Worm (Caenorhabditis elegans) whole organism, L3 larva: ENCODE measurements around the gene Y43F8B.15.
A peak's percentile ranks its signal among the peaks of the same experiment; 100 is the strongest.

ENCODE experiments used
- R02D3.7 ChIP-seq: fragments of 150-350 bp; optimal IDR thresholded peaks from 2 replicates; lab custom pipeline; 2014; ENCODE audit warnings: missing biosample characterization, missing genetic modification characterization
- ama-1 ChIP-seq: fragments of 150-350 bp; optimal IDR thresholded peaks from 2 replicates; lab custom pipeline; 2018
- ceh-82 ChIP-seq: fragments of 150-350 bp; optimal IDR thresholded peaks from 2 replicates; lab custom pipeline; 2014; ENCODE audit warnings: missing biosample characterization, missing genetic modification characterization
- fkh-10 ChIP-seq: sonication (generic microtip); optimal IDR thresholded peaks from 2 replicates; lab custom pipeline; 2017; ENCODE audit warnings: missing biosample characterization, missing genetic modification reagents, missing genetic modification characterization
- nhr-237 ChIP-seq: fragments of 150-350 bp; optimal IDR thresholded peaks from 2 replicates; lab custom pipeline; 2014; ENCODE audit warnings: missing biosample characterization, missing genetic modification characterization
- nhr-25 ChIP-seq: sonication (generic microtip); optimal IDR thresholded peaks from 2 replicates; lab custom pipeline; 2017; ENCODE audit warnings: missing biosample characterization, missing genetic modification characterization
- nhr-28 ChIP-seq: fragments of 150-350 bp; optimal IDR thresholded peaks from 2 replicates; lab custom pipeline; 2014; ENCODE audit warnings: missing biosample characterization, missing genetic modification characterization
- nhr-77 ChIP-seq: fragments of 150-350 bp; optimal IDR thresholded peaks from 2 replicates; lab custom pipeline; 2014; ENCODE audit warnings: missing biosample characterization, missing genetic modification characterization
- pha-4 ChIP-seq: fragments of 150-350 bp; optimal IDR thresholded peaks from 2 replicates; lab custom pipeline; 2014; ENCODE audit warnings: missing biosample characterization, missing genetic modification reagents, missing genetic modification characterization
- pqm-1 ChIP-seq: fragments of 150-350 bp; optimal IDR thresholded peaks from 2 replicates; lab custom pipeline; 2017; ENCODE audit warnings: missing biosample characterization, missing genetic modification characterization, inconsistent platforms
- sea-2 ChIP-seq: fragments of 150-350 bp; sonication (generic microtip); optimal IDR thresholded peaks from 4 replicates; lab custom pipeline; 2014; ENCODE audit warnings: missing biosample characterization, missing genetic modification reagents, missing genetic modification characterization

DNA sequence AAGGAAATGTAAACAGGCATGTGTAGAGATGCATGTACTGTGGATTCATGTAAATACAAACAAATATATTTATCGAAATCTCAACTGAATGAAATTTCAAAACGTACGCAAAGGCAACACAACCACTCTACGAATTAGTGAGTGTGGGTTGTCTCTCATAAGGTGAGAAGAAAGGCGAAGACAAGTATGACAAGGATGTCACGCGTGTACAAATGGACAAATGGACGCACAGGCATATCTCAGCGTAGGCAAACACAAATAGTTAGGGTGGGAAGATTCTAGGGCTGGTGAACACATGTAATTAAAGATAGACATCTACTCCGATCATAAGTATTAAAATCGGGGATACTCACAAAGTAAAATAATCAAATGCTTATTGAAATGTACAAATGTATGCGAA lies 33.8 kb downstream of the Y43F8B.15 start:
- TF ChIP-seq pqm-1 (tag; lab: Kevin White, UChicago): no peak
- no peak for TF ChIP-seq nhr-77 (tag; lab: Kevin White, UChicago)
- no peak for TF ChIP-seq fkh-10 (GFP tag; lab: Kevin White, UChicago)
- TF ChIP-seq sea-2 (GFP tag; lab: Kevin White, UChicago): no peak
- TF ChIP-seq ceh-82 (tag; lab: Kevin White, UChicago): no peak
- TF ChIP-seq nhr-237 (tag; lab: Kevin White, UChicago): no peak
- TF ChIP-seq nhr-28 (tag; lab: Kevin White, UChicago): no peak
- TF ChIP-seq pha-4 (tag; lab: Kevin White, UChicago): no peak
- peak; percentile 29 for TF ChIP-seq nhr-25 (tag; lab: Kevin White, UChicago)
- no peak for TF ChIP-seq R02D3.7
- no peak for TF ChIP-seq ama-1
